Worm (Caenorhabditis elegans): ENCODE measurements around the gene M04B2.6.

Gene M04B2.6

ce11 chrIV:11474067-11474466 lies 36.5 kb downstream of the M04B2.6 start (continued):
- TF ChIP-seq F33H1.4 (GFP tag; IDR thresholded peaks at IDR 0.05) (peak; percentile 67), B0336.3 (GFP tag; IDR thresholded peaks at IDR 0.05) (peak; percentile 87), Y56A3A.18 (GFP tag; IDR thresholded peaks at IDR 0.05) (peak; percentile 90), F55B11.4 (tag; optimal IDR thresholded peaks at IDR 0.05; ENCODE audit: borderline replicate concordance, insufficient read depth) (peak; percentile 40)

ce11 chrIV:11472023-11472422 lies 38.5 kb downstream of the M04B2.6 start:
- TF ChIP-seq nfyb-1 (GFP tag; IDR thresholded peaks at IDR 0.05) (no peak), efl-1 (GFP tag; optimal IDR thresholded peaks at IDR 0.05) (no peak), lir-1 (GFP tag; conservative IDR thresholded peaks at IDR 0.05) (no peak), ceh-58 (GFP tag; IDR thresholded peaks at IDR 0.05) (no peak), F10E7.11 (tag; optimal IDR thresholded peaks at IDR 0.05) (no peak), bed-2 (GFP tag; IDR thresholded peaks at IDR 0.05) (no peak), tbx-9 (tag; optimal IDR thresholded peaks at IDR 0.05; ENCODE audit: borderline replicate concordance) (no peak)

DNA sequence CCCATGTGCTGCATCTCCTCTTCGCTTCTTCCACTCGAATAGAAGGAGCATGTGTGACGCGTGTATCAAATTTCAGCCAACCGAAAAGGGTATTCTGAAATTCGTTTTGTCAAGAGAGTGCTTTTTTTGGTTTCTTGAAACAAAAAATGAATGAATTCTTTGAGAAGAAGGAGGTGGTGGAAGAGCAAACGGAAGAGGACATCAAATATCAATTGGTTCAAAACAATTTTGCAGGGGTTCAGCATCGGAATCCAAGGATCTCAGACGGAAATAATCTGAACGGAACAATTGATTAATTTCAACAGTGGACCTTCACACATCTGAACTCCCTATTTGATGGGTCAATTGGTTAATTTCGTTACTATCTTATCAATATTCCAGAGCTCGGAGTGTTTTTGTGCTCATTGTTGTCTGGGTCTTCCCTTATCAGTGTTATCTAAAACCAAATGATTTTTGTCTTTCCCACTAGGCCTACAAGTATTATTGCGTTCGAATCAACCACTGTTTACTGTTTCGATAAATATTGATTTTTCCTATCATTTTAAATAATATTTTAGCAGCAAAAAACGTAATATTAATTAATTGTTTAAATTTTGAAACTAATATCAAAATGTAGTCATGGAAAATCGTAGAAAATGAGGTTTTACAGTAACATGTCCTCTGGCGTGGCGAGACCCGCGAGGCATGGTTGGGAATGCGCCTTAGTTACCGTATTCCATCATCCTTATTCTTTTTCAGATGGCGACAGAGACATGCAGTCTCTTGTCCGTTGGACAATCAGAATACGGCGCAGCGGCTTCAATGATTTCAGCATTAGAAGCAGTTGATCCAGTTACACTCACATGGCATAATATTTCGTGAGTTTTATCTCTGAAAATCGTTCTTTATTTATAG lies 40.6 kb downstream of the M04B2.6 start, which contains the start of the genes C10C6.13 and wht-2:
Gene C10C6.13 (minus strand): TSS at position 51 of the 894 bp plus-strand sequence.
Gene wht-2 (plus strand): TSS at position 739 of the 894 bp plus-strand sequence.
- peak; percentile 80 for TF ChIP-seq F33H1.4 (GFP tag; IDR thresholded peaks at IDR 0.05)
- TF ChIP-seq bed-1 (GFP tag; IDR thresholded peaks at IDR 0.05) = no peak
- peak; percentile 71 for TF ChIP-seq madf-6 (GFP tag; IDR thresholded peaks at IDR 0.05)
- TF ChIP-seq repo-1 (tag; optimal IDR thresholded peaks at IDR 0.05) = no peak
- TF ChIP-seq let-607 (tag; optimal IDR thresholded peaks at IDR 0.05) = no peak
- TF ChIP-seq Y53G8AR.9 (GFP tag; conservative IDR thresholded peaks at IDR 0.05) = no peak
- TF ChIP-seq nhr-80 (tag; optimal IDR thresholded peaks at IDR 0.05) = peak; percentile 29
- no peak for TF ChIP-seq ztf-18 (tag; optimal IDR thresholded peaks at IDR 0.05)
- TF ChIP-seq attf-3 (GFP tag; conservative IDR thresholded peaks at IDR 0.05) = no peak
- TF ChIP-seq hlh-26 (GFP tag; conservative IDR thresholded peaks at IDR 0.05) = no peak
- peak; percentile 71 for TF ChIP-seq xnd-1 (tag; optimal IDR thresholded peaks at IDR 0.05)
- no peak for TF ChIP-seq tbx-9 (tag; optimal IDR thresholded peaks at IDR 0.05; ENCODE audit: borderline replicate concordance)
- peak; percentile 86 for TF ChIP-seq lsl-1 (GFP tag; optimal IDR thresholded peaks at IDR 0.05)

ce11 chrIV:11467413-11467812 lies 43.2 kb downstream of the M04B2.6 start, which contains the start of gene C10C6.7:
C10C6.7 (minus strand) TSS chrIV:11467513.
- TF ChIP-seq unc-130 (GFP tag; optimal IDR thresholded peaks at IDR 0.05) (no peak), ceh-58 (GFP tag; IDR thresholded peaks at IDR 0.05) (no peak), gei-17 (GFP tag; optimal IDR thresholded peaks at IDR 0.05) (no peak), egl-18 (GFP tag; IDR thresholded peaks at IDR 0.05) (no peak), pbrm-1 (GFP tag; IDR thresholded peaks at IDR 0.05) (no peak), nfya-2 (GFP tag; IDR thresholded peaks at IDR 0.05) (no peak), F37B4.10 (GFP tag; IDR thresholded peaks at IDR 0.05) (no peak), rec-8 (tag; optimal IDR thresholded peaks at IDR 0.05) (no peak), F52B5.7 (tag; optimal IDR thresholded peaks at IDR 0.05) (no peak), unc-62 (GFP tag; optimal IDR thresholded peaks at IDR 0.05) (no peak), mcd-1 (GFP tag; IDR thresholded peaks at IDR 0.05) (no peak), tlf-1 (GFP tag; optimal IDR thresholded peaks at IDR 0.05) (no peak), C17E4.6 (GFP tag; IDR thresholded peaks at IDR 0.05) (no peak), madf-8 (GFP tag; conservative IDR thresholded peaks at IDR 0.05) (no peak)

Data from whole organism, young adult.